Fruit fly (Drosophila melanogaster): ENCODE measurements around the gene gdl-ORF39.

The gdl-ORF39 gene

DNA sequence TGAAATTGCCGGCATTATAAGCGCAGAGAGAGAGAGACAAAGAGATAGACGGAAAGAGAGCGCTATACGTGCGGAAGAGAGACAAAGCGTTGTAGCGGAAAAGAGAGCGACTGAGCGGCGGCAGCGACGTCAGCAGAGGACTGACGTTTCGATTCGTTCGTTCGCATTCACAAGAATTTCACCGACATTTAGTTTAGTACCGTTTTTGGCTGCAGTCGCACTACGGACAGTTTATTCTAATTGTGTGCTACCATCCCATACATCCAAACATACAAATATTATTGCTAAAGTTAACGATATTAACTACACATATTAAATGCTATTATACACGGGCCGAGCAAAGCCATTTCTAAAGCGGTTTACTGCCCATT, 26.0 kb downstream of the gdl-ORF39 start, which contains the start of gene CrebA (continued):
- 0 out of 2 replicates have a peak, but pooled peaks have one; percentile 6 for TF ChIP-seq CG31441 (GFP tag; IDR thresholded peaks at IDR 0.05)
- TF ChIP-seq BtbVII (GFP tag; optimal IDR thresholded peaks at IDR 0.05), result no peak
- no peak for TF ChIP-seq sens (GFP tag)

DNA sequence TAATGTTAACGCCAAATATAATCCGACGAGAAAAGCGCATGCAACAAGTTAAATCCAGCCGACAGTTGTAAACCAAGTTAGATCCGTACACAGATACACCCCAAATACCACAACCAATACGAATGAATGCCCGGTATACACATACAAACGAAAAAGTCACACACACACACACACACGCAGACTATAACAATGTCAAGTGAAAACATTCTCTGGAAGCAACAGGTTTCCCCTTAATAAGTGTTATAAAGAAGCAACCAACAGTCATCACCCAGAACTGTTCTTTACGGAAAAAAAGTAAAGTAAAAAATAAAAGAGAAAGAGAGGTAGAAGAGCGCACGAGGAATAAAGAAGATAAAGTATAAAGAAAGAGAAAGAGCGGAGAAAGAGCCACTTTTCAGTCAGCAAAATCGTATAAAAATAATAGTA, 26.6 kb downstream of the gdl-ORF39 start:
- TF ChIP-seq Adf1 (GFP tag; IDR thresholded peaks at IDR 0.05), result no peak; the same call in 1 of the 2 replicates
- no peak for TF ChIP-seq jigr1 (GFP tag; IDR thresholded peaks at IDR 0.05)
- TF ChIP-seq zfh2 (GFP tag; optimal IDR thresholded peaks at IDR 0.05), result no peak
- no peak for TF ChIP-seq CG33213 (GFP tag; optimal IDR thresholded peaks at IDR 0.05)
- no peak for TF ChIP-seq exex (tag; optimal IDR thresholded peaks at IDR 0.05)
- no peak for TF ChIP-seq Ets97D (GFP tag; optimal IDR thresholded peaks at IDR 0.05)
- TF ChIP-seq esg (GFP tag; conservative IDR thresholded peaks at IDR 0.05), result no peak
- 0 out of 3 replicates have a peak, but pooled peaks have one; percentile 16 for TF ChIP-seq zfh1 (GFP tag; IDR thresholded peaks at IDR 0.05)
- no peak for TF ChIP-seq Kr (GFP tag; optimal IDR thresholded peaks at IDR 0.05)
- TF ChIP-seq Trl (optimal IDR thresholded peaks at IDR 0.05), result peak; percentile 53 to 57
- no peak for TF ChIP-seq Trl (GFP tag; optimal IDR thresholded peaks at IDR 0.05)
- no peak for TF ChIP-seq CG2129 (GFP tag; IDR thresholded peaks at IDR 0.05; ENCODE audit: partially characterized antibody)
- TF ChIP-seq CG7963 (GFP tag; IDR thresholded peaks at IDR 0.05; ENCODE audit: partially characterized antibody), result no peak
- no peak for TF ChIP-seq pnt (GFP tag; optimal IDR thresholded peaks at IDR 0.05)
- no peak for TF ChIP-seq gfzf (GFP tag; optimal IDR thresholded peaks at IDR 0.05)
- no peak for TF ChIP-seq CG34224 (GFP tag; IDR thresholded peaks at IDR 0.05; ENCODE audit: partially characterized antibody)
- no peak for TF ChIP-seq Ada2b (GFP tag; IDR thresholded peaks at IDR 0.05)
- TF ChIP-seq CG13894 (tag; optimal IDR thresholded peaks at IDR 0.05), result peak; percentile 5
- TF ChIP-seq Nf-YB (GFP tag; optimal IDR thresholded peaks at IDR 0.05), result peak; percentile 47
- no peak for TF ChIP-seq CG5953 (GFP tag; IDR thresholded peaks at IDR 0.05)
- TF ChIP-seq sens (GFP tag), result peak; percentile 38
- no peak for TF ChIP-seq B-H1 (GFP tag; IDR thresholded peaks at IDR 0.05)
- no peak for TF ChIP-seq sug (tag; optimal IDR thresholded peaks at IDR 0.05)
- no peak for TF ChIP-seq usp (GFP tag; optimal IDR thresholded peaks at IDR 0.05)
- no peak for TF ChIP-seq ftz-f1 (GFP tag; optimal IDR thresholded peaks at IDR 0.05)
- no peak for TF ChIP-seq CG12236 (GFP tag; optimal IDR thresholded peaks at IDR 0.05)
- peak; percentile 52 for TF ChIP-seq nom (GFP tag; optimal IDR thresholded peaks at IDR 0.05)
- peak; percentile 86 for TF ChIP-seq cg (GFP tag; optimal IDR thresholded peaks at IDR 0.05)
- TF ChIP-seq abd-A (tag; optimal IDR thresholded peaks at IDR 0.05), result peak; percentile 56
- TF ChIP-seq emc (GFP tag; optimal IDR thresholded peaks at IDR 0.05), result no peak
- no peak for TF ChIP-seq CG3847 (GFP tag; IDR thresholded peaks at IDR 0.05)
- peak; percentile 56 for TF ChIP-seq sqz (GFP tag; optimal IDR thresholded peaks at IDR 0.05)
- no peak for TF ChIP-seq CG12942 (GFP tag; optimal IDR thresholded peaks at IDR 0.05)
- no peak for TF ChIP-seq grau (tag; optimal IDR thresholded peaks at IDR 0.05)
- no peak for TF ChIP-seq psq (GFP tag; optimal IDR thresholded peaks at IDR 0.05)
- TF ChIP-seq br (optimal IDR thresholded peaks at IDR 0.05), result no peak
- no peak for TF ChIP-seq Taf1 (GFP tag; IDR thresholded peaks at IDR 0.05)
- no peak for TF ChIP-seq ap (GFP tag; IDR thresholded peaks at IDR 0.05)
- TF ChIP-seq CG2120 (GFP tag; optimal IDR thresholded peaks at IDR 0.05), result no peak
- TF ChIP-seq kni (GFP tag; optimal IDR thresholded peaks at IDR 0.05), result peak; percentile 70
- no peak for TF ChIP-seq rib (GFP tag; IDR thresholded peaks at IDR 0.05)
- TF ChIP-seq CkIIα-i1 (GFP tag; IDR thresholded peaks at IDR 0.05), result no peak
- TF ChIP-seq nerfin-1 (tag; optimal IDR thresholded peaks at IDR 0.05), result peak; percentile 53
- no peak for TF ChIP-seq pzg (GFP tag; optimal IDR thresholded peaks at IDR 0.05)
- no peak for TF ChIP-seq hbn (GFP tag; IDR thresholded peaks at IDR 0.05; ENCODE audit: partially characterized antibody)
- TF ChIP-seq MTF-1 (GFP tag; optimal IDR thresholded peaks at IDR 0.05; ENCODE audit: borderline replicate concordance), result no peak
- peak; percentile 42 for TF ChIP-seq Nf-YC (tag; optimal IDR thresholded peaks at IDR 0.05)
- no peak for TF ChIP-seq CG2202 (tag; optimal IDR thresholded peaks at IDR 0.05)
- peak; percentile 54 for TF ChIP-seq CG5180 (GFP tag; optimal IDR thresholded peaks at IDR 0.05)

All from whole organism, embryonic.